Worm (Caenorhabditis elegans) whole organism, L4 larva: ENCODE data around the gene F07E5.13.

Experiments used
- R02D3.7 ChIP-seq: fragments of 150-350 bp; sonication (generic microtip); optimal IDR thresholded peaks from 3 replicates; lab custom pipeline; 2014; ENCODE audit warnings: missing biosample characterization, missing genetic modification characterization
- ZK546.5 ChIP-seq, 2 experiments: sonication (generic microtip); optimal IDR thresholded peaks; 2 replicates each; lab custom pipeline; 2017; ENCODE audit warnings: missing biosample characterization in 2 of 2, missing genetic modification characterization in 2 of 2
- aly-2 ChIP-seq: sonication (generic microtip); optimal IDR thresholded peaks from 2 replicates; lab custom pipeline; 2018; ENCODE audit warnings: missing biosample characterization, missing genetic modification characterization
- ama-1 ChIP-seq: fragments of 150-350 bp; optimal IDR thresholded peaks from 2 replicates; lab custom pipeline; 2014; ENCODE audit warnings: inconsistent platforms, mixed read lengths
- dpl-1 ChIP-seq: fragments of 150-350 bp; optimal IDR thresholded peaks from 2 replicates; lab custom pipeline; 2014; ENCODE audit warnings: missing biosample characterization, missing genetic modification reagents, missing genetic modification characterization
- duxl-1 ChIP-seq: sonication (generic microtip); optimal IDR thresholded peaks from 2 replicates; lab custom pipeline; 2016; ENCODE audit warnings: mild to moderate bottlenecking, missing genetic modification characterization, moderate library complexity, missing compliant biosample characterization; ENCODE audit not compliant: poor library complexity
- lir-3 ChIP-seq: sonication (generic microtip); optimal IDR thresholded peaks from 2 replicates; lab custom pipeline; 2016; ENCODE audit warnings: mild to moderate bottlenecking, missing genetic modification characterization, missing compliant biosample characterization
- lsy-2 ChIP-seq, 2 experiments: fragments of 150-350 bp in 1 of 2; sonication (generic microtip) in 1 of 2; optimal IDR thresholded peaks; 2 replicates each; lab custom pipeline; 2014 to 2017; ENCODE audit warnings: missing biosample characterization in 2 of 2, missing genetic modification characterization in 2 of 2
- mdl-1 ChIP-seq, 2 experiments: fragments of 150-350 bp in 1 of 2; sonication (generic microtip) in 1 of 2; optimal IDR thresholded peaks; 2 replicates each; lab custom pipeline; 2014 to 2017; ENCODE audit warnings: missing biosample characterization in 2 of 2, missing genetic modification characterization in 2 of 2
- mep-1 ChIP-seq: fragments of 150-350 bp; sonication (generic microtip); optimal IDR thresholded peaks from 3 replicates; lab custom pipeline; 2014; ENCODE audit warnings: missing biosample characterization, missing genetic modification characterization
- nhr-10 ChIP-seq: fragments of 150-350 bp; optimal IDR thresholded peaks from 2 replicates; lab custom pipeline; 2014; ENCODE audit warnings: missing biosample characterization, missing genetic modification characterization
- nhr-111 ChIP-seq: fragments of 200-800 bp; sonication (Bioruptor generic); optimal IDR thresholded peaks from 2 replicates; lab custom pipeline; 2018; ENCODE audit warnings: mild to moderate bottlenecking, missing genetic modification characterization, missing compliant biosample characterization
- nhr-41 ChIP-seq: fragments of 200-800 bp; sonication (Bioruptor generic); IDR thresholded peaks from 2 replicates; pipeline ENCODE4 v1.3.6; 2022; ENCODE audit warnings: missing genetic modification reagents, missing genetic modification characterization, missing compliant biosample characterization

ce11 chrII:2109943-2110342 lies 46.1 kb upstream of the F07E5.13 start, which contains the start of gene R52.5:
- TF ChIP-seq nhr-111 (no peak), mdl-1 (tag; optimal IDR thresholded peaks at IDR 0.05; lab: Kevin White, UChicago) (no peak), mep-1 (tag; lab: Kevin White, UChicago) (no peak), ama-1 (no peak), aly-2 (tag; lab: Kevin White, UChicago) (no peak), nhr-10 (tag; lab: Kevin White, UChicago) (no peak), ZK546.5 (tag; optimal IDR thresholded peaks at IDR 0.05; lab: Kevin White, UChicago) (no peak), dpl-1 (GFP tag; lab: Kevin White, UChicago) (no peak), lir-3 (no peak), lsy-2 (tag; optimal IDR thresholded peaks at IDR 0.05; lab: Kevin White, UChicago) (no peak), R02D3.7 (tag; lab: Kevin White, UChicago) (no peak), duxl-1 (tag; lab: Kevin White, UChicago) (no peak), nhr-41 (GFP tag; lab: Robert Waterston, UW) (no peak)
